Worm (Caenorhabditis elegans): Measurements from ENCODE around the gene ndua-5.

Gene ndua-5

ce11 chrIV:9516831-9517230, 7.9 kb downstream of the ndua-5 start, which contains the start of gene C33A12.19 (continued):
- TF ChIP-seq lin-15B (tag; optimal IDR thresholded peaks at IDR 0.05), result no peak
- peak in 1 of 2 experiments; percentile 37 for TF ChIP-seq lsy-2 (tag; optimal IDR thresholded peaks at IDR 0.05)
- no peak for TF ChIP-seq ceh-44 (GFP tag; IDR thresholded peaks at IDR 0.05)
- TF ChIP-seq arid-1 (GFP tag; conservative IDR thresholded peaks at IDR 0.05), result no peak
- TF ChIP-seq mdt-29 (GFP tag; IDR thresholded peaks at IDR 0.05), result no peak
- TF ChIP-seq nhr-11 (tag; optimal IDR thresholded peaks at IDR 0.05), result no peak
- TF ChIP-seq lin-1 (GFP tag; IDR thresholded peaks at IDR 0.05), result no peak
- TF ChIP-seq nhr-237 (tag; optimal IDR thresholded peaks at IDR 0.05), result no peak
- no peak for TF ChIP-seq nhr-25 (tag; optimal IDR thresholded peaks at IDR 0.05; ENCODE audit: borderline replicate concordance, insufficient read depth)
- no peak for TF ChIP-seq Y105C5A.15 (GFP tag; IDR thresholded peaks at IDR 0.05)
- TF ChIP-seq daf-8 (GFP tag; IDR thresholded peaks at IDR 0.05), result no peak
- no peak for TF ChIP-seq nhr-111 (GFP tag; optimal IDR thresholded peaks at IDR 0.05)
- TF ChIP-seq Y48G9A.11 (GFP tag; IDR thresholded peaks at IDR 0.05), result no peak
- peak; percentile 19 for TF ChIP-seq nhr-77 (tag; optimal IDR thresholded peaks at IDR 0.05)
- peak; percentile 50 for TF ChIP-seq hlh-11 (tag; optimal IDR thresholded peaks at IDR 0.05)
- no peak for TF ChIP-seq zip-11 (GFP tag; IDR thresholded peaks at IDR 0.05)
- TF ChIP-seq dmd-9 (GFP tag; IDR thresholded peaks at IDR 0.05), result no peak
- no peak for TF ChIP-seq F26F4.8 (GFP tag; conservative IDR thresholded peaks at IDR 0.05)
- TF ChIP-seq mes-2 (tag; optimal IDR thresholded peaks at IDR 0.05; ENCODE audit: poor library complexity, severe bottlenecking), result no peak
- TF ChIP-seq aha-1 (tag), result no peak
- no peak for TF ChIP-seq set-16 (GFP tag; IDR thresholded peaks at IDR 0.05)
- no peak for TF ChIP-seq R02D3.7 (tag; optimal IDR thresholded peaks at IDR 0.05)

- no peak for TF ChIP-seq lin-13 (GFP tag; optimal IDR thresholded peaks at IDR 0.05)
- no peak for TF ChIP-seq fos-1 (tag; optimal IDR thresholded peaks at IDR 0.05)
- no peak for TF ChIP-seq daf-16 (GFP tag; optimal IDR thresholded peaks at IDR 0.05)
- TF ChIP-seq daf-16 (tag; optimal IDR thresholded peaks at IDR 0.05), result peak; percentile 72
- TF ChIP-seq F10B5.3 (tag; optimal IDR thresholded peaks at IDR 0.05), result no peak
- TF ChIP-seq ztf-7 (tag; optimal IDR thresholded peaks at IDR 0.05), result peak; percentile 94
- no peak for TF ChIP-seq ZK546.5 (tag; optimal IDR thresholded peaks at IDR 0.05)
- TF ChIP-seq snpc-4 (tag; optimal IDR thresholded peaks at IDR 0.05), result no peak
- TF ChIP-seq dve-1 (tag; optimal IDR thresholded peaks at IDR 0.05; ENCODE audit: insufficient read depth), result peak; percentile 40
- peak; percentile 55 for TF ChIP-seq T20F7.1 (GFP tag; optimal IDR thresholded peaks at IDR 0.05)
- no peak for TF ChIP-seq ctbp-1 (GFP tag; IDR thresholded peaks at IDR 0.05)
- peak in 1 of 2 experiments; percentile 25 for TF ChIP-seq lsy-2 (tag; optimal IDR thresholded peaks at IDR 0.05)
- no peak for TF ChIP-seq F26F4.8 (GFP tag; conservative IDR thresholded peaks at IDR 0.05)
- TF ChIP-seq unc-62 (GFP tag; optimal IDR thresholded peaks at IDR 0.05 in 1 of 2), result no peak
- TF ChIP-seq unc-62 (tag; optimal IDR thresholded peaks at IDR 0.05), result no peak
- no peak for TF ChIP-seq fkh-10 (GFP tag; optimal IDR thresholded peaks at IDR 0.05)
- TF ChIP-seq nhr-77 (tag; optimal IDR thresholded peaks at IDR 0.05), result peak; percentile 15
- no peak for TF ChIP-seq zip-11 (GFP tag; IDR thresholded peaks at IDR 0.05)
- no peak for TF ChIP-seq nhr-41 (GFP tag; IDR thresholded peaks at IDR 0.05)
- peak; percentile 3 for TF ChIP-seq mep-1 (tag; optimal IDR thresholded peaks at IDR 0.05)
- TF ChIP-seq nhr-6 (tag; optimal IDR thresholded peaks at IDR 0.05), result no peak
- TF ChIP-seq nhr-28 (tag; optimal IDR thresholded peaks at IDR 0.05), result peak; percentile 14
- TF ChIP-seq hlh-30 (tag; optimal IDR thresholded peaks at IDR 0.05; ENCODE audit: insufficient read depth), result peak; percentile 10
- peak; percentile 76 for TF ChIP-seq zip-2 (tag; optimal IDR thresholded peaks at IDR 0.05)
- no peak for TF ChIP-seq dpl-1 (GFP tag; optimal IDR thresholded peaks at IDR 0.05)
- TF ChIP-seq rbr-2 (tag; optimal IDR thresholded peaks at IDR 0.05), result no peak
- TF ChIP-seq pqm-1 (tag; optimal IDR thresholded peaks at IDR 0.05), result no peak
- no peak for TF ChIP-seq Y75B8A.6 (GFP tag; IDR thresholded peaks at IDR 0.05)
- peak in 1 of 2 experiments; percentile 40 for TF ChIP-seq hif-1 (tag; optimal IDR thresholded peaks at IDR 0.05)
Observed at ce11 chrIV:9514132-9514531, 10.6 kb downstream of the ndua-5 start.

Measured in whole organism, L4 larva.